Fruit fly (Drosophila melanogaster) whole organism, wandering third instar larva: ENCODE data around the gene ind.

Experiments used
- N ChIP-seq: fragments of >200 bp; optimal IDR thresholded peaks from 2 replicates; lab custom pipeline; 2018; ENCODE audit warnings: missing biosample characterization, missing external identifiers, missing genetic modification characterization
- dmrt93B ChIP-seq: fragments of 200-800 bp; sonication (Bioruptor generic); optimal IDR thresholded peaks from 2 replicates; lab custom pipeline; 2018; ENCODE audit warnings: missing biosample characterization, mild to moderate bottlenecking, missing genetic modification characterization
- psq ChIP-seq: fragments of 200-800 bp; sonication (Bioruptor generic); optimal IDR thresholded peaks from 3 replicates; lab custom pipeline; 2017; ENCODE audit warnings: missing biosample characterization, mild to moderate bottlenecking, missing genetic modification characterization, moderate library complexity
- sage ChIP-seq: fragments of 200-800 bp; sonication (Bioruptor generic); optimal IDR thresholded peaks from 2 replicates; lab custom pipeline; 2016; ENCODE audit warnings: missing biosample characterization, mild to moderate bottlenecking, missing genetic modification characterization

DNA sequence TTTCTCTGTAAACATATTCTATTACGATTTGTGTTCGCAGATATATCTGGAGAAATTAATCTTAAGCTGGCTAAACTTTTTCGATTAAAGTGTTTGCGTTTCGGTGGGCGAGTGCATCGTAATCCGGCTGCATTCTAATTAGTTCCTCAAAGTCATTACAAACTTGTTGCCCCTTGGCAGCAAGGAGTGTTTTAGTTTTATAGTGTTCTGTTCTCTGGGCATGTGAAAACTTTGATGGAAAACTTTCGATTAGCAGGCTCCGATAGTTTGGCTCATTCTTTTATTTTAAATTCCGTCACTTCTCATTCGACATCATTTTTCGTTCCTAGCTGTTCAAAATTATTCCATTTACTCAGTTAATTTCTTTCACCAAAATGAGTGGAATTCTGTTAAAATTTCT is 20.5 kb downstream of the ind start, which contains the start of gene CG32148:
- TF ChIP-seq psq (GFP tag; lab: Kevin White, UChicago): no peak
- TF ChIP-seq dmrt93B: no peak
- TF ChIP-seq sage (GFP tag; lab: Kevin White, UChicago): no peak
- no peak for TF ChIP-seq N (GFP tag; lab: Kevin White, UChicago)
